Worm (Caenorhabditis elegans): Measurements from ENCODE around the gene his-16.

DNA sequence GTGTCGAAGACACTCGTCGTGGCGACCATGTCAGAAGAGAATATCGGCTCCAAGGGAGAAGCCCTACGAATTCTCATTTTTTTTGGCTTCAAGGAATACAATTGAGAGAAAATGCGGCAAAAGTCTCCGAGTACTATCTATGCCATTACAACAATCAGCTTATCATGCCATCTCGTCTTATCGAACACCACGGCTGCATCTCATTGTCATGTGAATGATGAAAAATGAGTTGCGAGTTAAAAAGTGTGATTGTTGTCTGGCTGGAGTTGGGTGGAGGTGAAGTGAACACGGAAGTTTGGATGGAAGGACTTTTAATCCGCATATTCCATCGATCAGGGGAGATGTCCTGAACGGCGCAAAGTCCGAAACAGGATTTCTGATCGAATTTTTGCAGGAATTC is 43.0 kb upstream of the his-16 start:
- TF ChIP-seq ceh-43 (GFP tag; optimal IDR thresholded peaks at IDR 0.05) = no peak
- no peak for TF ChIP-seq unc-62 (GFP tag; optimal IDR thresholded peaks at IDR 0.05)
- no peak for TF ChIP-seq nhr-76 (tag; optimal IDR thresholded peaks at IDR 0.05)
- no peak for TF ChIP-seq M03D4.4 (tag; optimal IDR thresholded peaks at IDR 0.05)
- no peak for TF ChIP-seq snpc-4 (tag; optimal IDR thresholded peaks at IDR 0.05)
- TF ChIP-seq mep-1 (tag; optimal IDR thresholded peaks at IDR 0.05) = no peak
- no peak for TF ChIP-seq flh-1 (GFP tag; optimal IDR thresholded peaks at IDR 0.05)
